In the genomic region with DNA sequence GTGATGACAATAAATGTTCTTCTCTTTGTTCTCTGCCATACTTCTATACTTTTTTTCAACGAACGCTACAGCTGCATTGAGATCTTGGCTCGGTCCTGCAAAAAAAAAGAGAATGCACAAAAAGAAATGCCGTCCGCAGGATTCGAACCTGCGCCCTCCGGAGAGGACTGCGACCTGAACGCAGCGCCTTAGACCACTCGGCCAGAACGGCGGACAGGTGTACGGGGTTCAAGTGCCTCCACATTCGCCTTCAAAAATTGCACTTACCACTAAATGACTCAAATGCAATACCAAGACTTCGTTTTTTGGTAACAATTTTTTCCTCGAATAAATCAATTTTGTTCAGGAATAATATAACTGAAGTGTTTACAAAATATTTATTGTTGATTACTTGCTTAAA, we compare ENCODE assay signal across 6 worm cellular contexts.
TF ChIP-seq lines count a peak whose summit lies in the region.

No protein-coding gene starts in this region.

TF ChIP-seq in whole organism, L1 larva, 84 proteins besides CTCF, POLR2A, EP300 and RAD21 (continues in another document):
- TF ChIP-seq nhr-11 (tag; optimal IDR thresholded peaks at IDR 0.05; lab: Kevin White, UChicago) (no peak), C34B4.2 (tag; optimal IDR thresholded peaks at IDR 0.05; lab: Kevin White, UChicago) (no peak), snu-23 (GFP tag; optimal IDR thresholded peaks at IDR 0.05; lab: Kevin White, UChicago) (peak; percentile 53), swsn-7 (tag; optimal IDR thresholded peaks at IDR 0.05; lab: Kevin White, UChicago) (peak; percentile 5), nhr-12 (tag; optimal IDR thresholded peaks at IDR 0.05; lab: Kevin White, UChicago) (no peak), sox-4 (tag; optimal IDR thresholded peaks at IDR 0.05; lab: Kevin White, UChicago) (no peak), C16A3.4 (tag; optimal IDR thresholded peaks at IDR 0.05; lab: Kevin White, UChicago) (no peak), alr-1 (tag; optimal IDR thresholded peaks at IDR 0.05; lab: Kevin White, UChicago; ENCODE audit: borderline replicate concordance) (no peak), F16B12.6 (tag; optimal IDR thresholded peaks at IDR 0.05; lab: Kevin White, UChicago) (no peak), rnt-1 (tag; optimal IDR thresholded peaks at IDR 0.05; lab: Kevin White, UChicago) (peak; percentile 61), pag-3 (tag; optimal IDR thresholded peaks at IDR 0.05; lab: Kevin White, UChicago; ENCODE audit: borderline replicate concordance, insufficient read depth) (no peak), nhr-19 (GFP tag; conservative IDR thresholded peaks at IDR 0.05; lab: Robert Waterston, UW) (peak; percentile 41), sptf-1 (tag; optimal IDR thresholded peaks at IDR 0.05; lab: Kevin White, UChicago) (no peak), nhr-76 (tag; optimal IDR thresholded peaks at IDR 0.05; lab: Kevin White, UChicago) (no peak)

TF ChIP-seq in whole organism, L2 larva, 48 proteins besides CTCF, POLR2A, EP300 and RAD21 (continues in another document):
- peak in 1 of 2 experiments; percentile 25 for TF ChIP-seq lsy-2 (tag; optimal IDR thresholded peaks at IDR 0.05; lab: Kevin White, UChicago)
- TF ChIP-seq ztf-11 (tag; optimal IDR thresholded peaks at IDR 0.05; lab: Kevin White, UChicago) = no peak
- TF ChIP-seq lin-13 (GFP tag; optimal IDR thresholded peaks at IDR 0.05; lab: Kevin White, UChicago) = no peak
- TF ChIP-seq gmeb-1 (tag; optimal IDR thresholded peaks at IDR 0.05; lab: Kevin White, UChicago) = no peak
- no peak for TF ChIP-seq skn-1 (tag; optimal IDR thresholded peaks at IDR 0.05; lab: Kevin White, UChicago)
- TF ChIP-seq ZK546.5 (tag; optimal IDR thresholded peaks at IDR 0.05; lab: Kevin White, UChicago) = no peak
- no peak for TF ChIP-seq fos-1 (tag; optimal IDR thresholded peaks at IDR 0.05; lab: Kevin White, UChicago)
- TF ChIP-seq nhr-129 (tag; optimal IDR thresholded peaks at IDR 0.05; lab: Kevin White, UChicago) = peak; percentile 26
- TF ChIP-seq snpc-4 (tag; optimal IDR thresholded peaks at IDR 0.05; lab: Kevin White, UChicago) = peak; percentile 95
- no peak for TF ChIP-seq unc-62 (GFP tag; optimal IDR thresholded peaks at IDR 0.05; lab: Kevin White, UChicago)
- no peak for TF ChIP-seq ceh-82 (tag; optimal IDR thresholded peaks at IDR 0.05; lab: Kevin White, UChicago)
- peak; percentile 52 for TF ChIP-seq sma-9 (GFP tag; optimal IDR thresholded peaks at IDR 0.05; lab: Kevin White, UChicago)
- TF ChIP-seq sma-9 (tag; optimal IDR thresholded peaks at IDR 0.05; lab: Kevin White, UChicago) = no peak
- peak; percentile 8 for TF ChIP-seq crh-2 (tag; optimal IDR thresholded peaks at IDR 0.05; lab: Kevin White, UChicago)
- no peak for TF ChIP-seq sma-3 (GFP tag; optimal IDR thresholded peaks at IDR 0.05; lab: Kevin White, UChicago)

TF ChIP-seq in whole organism, L3 larva, 47 proteins besides CTCF, POLR2A, EP300 and RAD21 (continues in another document):
- TF ChIP-seq ceh-9 (tag; optimal IDR thresholded peaks at IDR 0.05; lab: Kevin White, UChicago) = no peak
- TF ChIP-seq lin-15B (tag; optimal IDR thresholded peaks at IDR 0.05; lab: Kevin White, UChicago) = no peak
- TF ChIP-seq ztf-4 (tag; optimal IDR thresholded peaks at IDR 0.05; lab: Kevin White, UChicago) = no peak
- no peak for TF ChIP-seq egl-5 (tag; optimal IDR thresholded peaks at IDR 0.05; lab: Kevin White, UChicago)
- peak; percentile 95 for TF ChIP-seq snpc-4 (tag; optimal IDR thresholded peaks at IDR 0.05; lab: Kevin White, UChicago)
- no peak for TF ChIP-seq pha-4 (tag; optimal IDR thresholded peaks at IDR 0.05; lab: Kevin White, UChicago)
- no peak for TF ChIP-seq unc-39 (tag; optimal IDR thresholded peaks at IDR 0.05; lab: Kevin White, UChicago)
- TF ChIP-seq nhr-23 (tag; optimal IDR thresholded peaks at IDR 0.05; lab: Kevin White, UChicago) = no peak
- TF ChIP-seq pqm-1 (tag; optimal IDR thresholded peaks at IDR 0.05; lab: Kevin White, UChicago) = no peak
- TF ChIP-seq lsy-12 (tag; optimal IDR thresholded peaks at IDR 0.05; lab: Kevin White, UChicago) = no peak
- TF ChIP-seq skn-1 (tag; optimal IDR thresholded peaks at IDR 0.05; lab: Kevin White, UChicago) = no peak
- no peak for TF ChIP-seq R02D3.7 (tag; optimal IDR thresholded peaks at IDR 0.05; lab: Kevin White, UChicago)
- no peak for TF ChIP-seq ztf-11 (tag; optimal IDR thresholded peaks at IDR 0.05; lab: Kevin White, UChicago)
- TF ChIP-seq nhr-25 (tag; optimal IDR thresholded peaks at IDR 0.05; lab: Kevin White, UChicago) = no peak
- TF ChIP-seq ama-1 (optimal IDR thresholded peaks at IDR 0.05; lab: Kevin White, UChicago) = no peak
- TF ChIP-seq nfya-1 (tag; optimal IDR thresholded peaks at IDR 0.05; lab: Kevin White, UChicago; ENCODE audit: insufficient read depth) = peak; percentile 2

TF ChIP-seq in whole organism, L4 larva, 104 proteins besides CTCF, POLR2A, EP300 and RAD21 (continues in another document):
- TF ChIP-seq ceh-28 (tag; optimal IDR thresholded peaks at IDR 0.05; lab: Kevin White, UChicago) (no peak), Y5F2A.4 (GFP tag; optimal IDR thresholded peaks at IDR 0.05; lab: Kevin White, UChicago) (no peak), spr-3 (GFP tag; optimal IDR thresholded peaks at IDR 0.05; lab: Kevin White, UChicago) (no peak), aly-2 (tag; optimal IDR thresholded peaks at IDR 0.05; lab: Kevin White, UChicago) (no peak), ZK337.2 (GFP tag; IDR thresholded peaks at IDR 0.05; lab: Robert Waterston, UW) (no peak), daf-8 (GFP tag; IDR thresholded peaks at IDR 0.05; lab: Robert Waterston, UW) (no peak), lin-38 (GFP tag; IDR thresholded peaks at IDR 0.05; lab: Robert Waterston, UW) (no peak; the same call in 1 of the 2 replicates), dve-1 (tag; optimal IDR thresholded peaks at IDR 0.05; lab: Kevin White, UChicago; ENCODE audit: insufficient read depth) (no peak), fkh-10 (GFP tag; optimal IDR thresholded peaks at IDR 0.05; lab: Kevin White, UChicago) (no peak), lin-39 (tag; optimal IDR thresholded peaks at IDR 0.05; lab: Kevin White, UChicago) (no peak), nhr-48 (tag; optimal IDR thresholded peaks at IDR 0.05; lab: Kevin White, UChicago) (no peak), F37D6.2 (tag; optimal IDR thresholded peaks at IDR 0.05; lab: Kevin White, UChicago) (no peak), dmd-9 (GFP tag; IDR thresholded peaks at IDR 0.05; lab: Robert Waterston, UW) (no peak), F10B5.3 (tag; optimal IDR thresholded peaks at IDR 0.05; lab: Kevin White, UChicago) (no peak), nhr-11 (tag; optimal IDR thresholded peaks at IDR 0.05; lab: Kevin White, UChicago) (peak; percentile 35), php-3 (GFP tag; IDR thresholded peaks at IDR 0.05; lab: Robert Waterston, UW) (no peak)

TF ChIP-seq in whole organism, mixed stage, embryonic, 35 proteins besides CTCF, POLR2A, EP300 and RAD21:
- TF ChIP-seq ceh-83 (GFP tag; optimal IDR thresholded peaks at IDR 0.05; lab: Kevin White, UChicago) (peak; percentile 55), ceh-43 (GFP tag; optimal IDR thresholded peaks at IDR 0.05; lab: Kevin White, UChicago) (no peak)

TF ChIP-seq in whole organism, young adult, 124 proteins besides CTCF, POLR2A, EP300 and RAD21 (continues in another document):
- peak; percentile 50; the same call in 1 of the 2 replicates for TF ChIP-seq dox-1 (GFP tag; IDR thresholded peaks at IDR 0.05; lab: Robert Waterston, UW)
- no peak for TF ChIP-seq nhr-80 (tag; optimal IDR thresholded peaks at IDR 0.05; lab: Kevin White, UChicago)
- 0 out of 2 replicates have a peak, but pooled peaks have one; percentile 30 for TF ChIP-seq Y53G8AR.9 (GFP tag; conservative IDR thresholded peaks at IDR 0.05; lab: Robert Waterston, UW)
- no peak for TF ChIP-seq Y53F4B.3 (GFP tag; IDR thresholded peaks at IDR 0.05; lab: Robert Waterston, UW)
- TF ChIP-seq him-1 (tag; optimal IDR thresholded peaks at IDR 0.05; lab: Kevin White, UChicago) = peak; percentile 69
- no peak for TF ChIP-seq F23B12.7 (tag; optimal IDR thresholded peaks at IDR 0.05; lab: Kevin White, UChicago; ENCODE audit: insufficient read depth)
- no peak for TF ChIP-seq aptf-2 (GFP tag; conservative IDR thresholded peaks at IDR 0.05; lab: Robert Waterston, UW)
- TF ChIP-seq snpc-3.4 (tag; optimal IDR thresholded peaks at IDR 0.05; lab: Kevin White, UChicago) = peak; percentile 20
- TF ChIP-seq attf-6 (GFP tag; IDR thresholded peaks at IDR 0.05; lab: Robert Waterston, UW) = peak; percentile 16; the same call in 1 of the 2 replicates
- TF ChIP-seq T26A5.8 (tag; optimal IDR thresholded peaks at IDR 0.05; lab: Kevin White, UChicago) = no peak
- TF ChIP-seq ceh-91 (GFP tag; IDR thresholded peaks at IDR 0.05; lab: Robert Waterston, UW) = no peak
- no peak for TF ChIP-seq F33H1.4 (GFP tag; IDR thresholded peaks at IDR 0.05; lab: Robert Waterston, UW)
- TF ChIP-seq Y56A3A.18 (GFP tag; IDR thresholded peaks at IDR 0.05; lab: Robert Waterston, UW) = peak; percentile 66; the same call in 1 of the 2 replicates
- TF ChIP-seq sptf-2 (GFP tag; optimal IDR thresholded peaks at IDR 0.05; lab: Kevin White, UChicago) = no peak
- TF ChIP-seq egl-18 (GFP tag; IDR thresholded peaks at IDR 0.05; lab: Robert Waterston, UW) = no peak
- TF ChIP-seq lin-26 (GFP tag; IDR thresholded peaks at IDR 0.05; lab: Robert Waterston, UW) = peak; percentile 23; the same call in 1 of the 2 replicates
- TF ChIP-seq let-607 (tag; optimal IDR thresholded peaks at IDR 0.05; lab: Kevin White, UChicago) = no peak
- TF ChIP-seq rcor-1 (GFP tag; IDR thresholded peaks at IDR 0.05; lab: Robert Waterston, UW) = 0 out of 2 replicates have a peak, but pooled peaks have one; percentile 37
- peak; percentile 79 for TF ChIP-seq zfh-2 (GFP tag; conservative IDR thresholded peaks at IDR 0.05; lab: Robert Waterston, UW)
- peak; percentile 4 for TF ChIP-seq tlf-1 (GFP tag; optimal IDR thresholded peaks at IDR 0.05; lab: Kevin White, UChicago)
- TF ChIP-seq C17E4.6 (GFP tag; IDR thresholded peaks at IDR 0.05; lab: Robert Waterston, UW) = no peak
- no peak for TF ChIP-seq zim-3 (tag; optimal IDR thresholded peaks at IDR 0.05; lab: Kevin White, UChicago)
- no peak for TF ChIP-seq B0019.2 (GFP tag; conservative IDR thresholded peaks at IDR 0.05; lab: Robert Waterston, UW)
- TF ChIP-seq rpc-1 (optimal IDR thresholded peaks at IDR 0.05; lab: Kevin White, UChicago) = peak; percentile 36
- TF ChIP-seq rpc-1 (tag; optimal IDR thresholded peaks at IDR 0.05; lab: Kevin White, UChicago) = peak; percentile 60
- TF ChIP-seq pbrm-1 (GFP tag; IDR thresholded peaks at IDR 0.05; lab: Robert Waterston, UW) = peak; percentile 51; the same call in 1 of the 2 replicates
- TF ChIP-seq ets-4 (GFP tag; optimal IDR thresholded peaks at IDR 0.05; lab: Kevin White, UChicago) = no peak
- TF ChIP-seq nhr-179 (tag; optimal IDR thresholded peaks at IDR 0.05; lab: Kevin White, UChicago) = no peak
- TF ChIP-seq akir-1 (GFP tag; optimal IDR thresholded peaks at IDR 0.05; lab: Kevin White, UChicago) = no peak
- TF ChIP-seq mes-4 (tag; optimal IDR thresholded peaks at IDR 0.05; lab: Kevin White, UChicago) = no peak
- no peak for TF ChIP-seq rec-8 (tag; optimal IDR thresholded peaks at IDR 0.05; lab: Kevin White, UChicago)
- peak; percentile 35 for TF ChIP-seq madf-6 (GFP tag; IDR thresholded peaks at IDR 0.05; lab: Robert Waterston, UW)
